Worm (Caenorhabditis elegans) whole organism, midembryonic: ENCODE results near the gene ZK1307.3.

Experiments used
- T22C8.4 ChIP-seq: fragments of 200-800 bp; sonication (Bioruptor generic); IDR thresholded peaks from 2 replicates; pipeline ENCODE4 v1.3.6; 2022; ENCODE audit warnings: missing genetic modification characterization, missing compliant biosample characterization
- cog-1 ChIP-seq: sonication (generic microtip); optimal IDR thresholded peaks from 2 replicates; lab custom pipeline; 2016; ENCODE audit warnings: missing genetic modification characterization, missing compliant biosample characterization
- flt-1 ChIP-seq: fragments of 200-800 bp; sonication (Bioruptor generic); IDR thresholded peaks from 2 replicates; pipeline ENCODE4 v1.3.6; 2022; ENCODE audit warnings: missing genetic modification characterization, missing compliant biosample characterization
- klf-2 ChIP-seq: fragments of 200-800 bp; sonication (Bioruptor generic); conservative IDR thresholded peaks from 2 replicates; pipeline ENCODE4 v1.3.6; 2022; ENCODE audit warnings: missing genetic modification reagents, missing genetic modification characterization, missing compliant biosample characterization
- med-1 ChIP-seq: sonication (generic microtip); optimal IDR thresholded peaks from 2 replicates; lab custom pipeline; 2017; ENCODE audit warnings: missing genetic modification characterization, mild to moderate bottlenecking, missing compliant biosample characterization, antibody characterized with exemption, missing genetic modification reagents; ENCODE audit not compliant: insufficient read depth
- ref-1 ChIP-seq: fragments of 200-800 bp; sonication (Bioruptor generic); conservative IDR thresholded peaks from 2 replicates; pipeline ENCODE4 v1.3.6; 2022; ENCODE audit warnings: missing genetic modification reagents, missing genetic modification characterization, missing compliant biosample characterization
- tab-1 ChIP-seq: fragments of 200-800 bp; sonication (Bioruptor generic); IDR thresholded peaks from 2 replicates; pipeline ENCODE4 v1.3.6; 2022; ENCODE audit warnings: missing genetic modification characterization, missing compliant biosample characterization
- ztf-23 ChIP-seq: fragments of 200-800 bp; sonication (Bioruptor generic); IDR thresholded peaks from 2 replicates; pipeline ENCODE4 v1.3.6; 2022; ENCODE audit warnings: missing genetic modification reagents, missing genetic modification characterization, missing compliant biosample characterization
- ztf-29 ChIP-seq: fragments of 200-800 bp; sonication (Bioruptor generic); IDR thresholded peaks from 2 replicates; pipeline ENCODE4 v1.3.6; 2022; ENCODE audit warnings: missing genetic modification reagents, missing genetic modification characterization, missing compliant biosample characterization

ZK1307.3 gene

ce11 chrII:9679842-9680241 lies 27.0 kb upstream of the ZK1307.3 start:
- no peak for TF ChIP-seq ref-1 (GFP tag; lab: Robert Waterston, UW)
- TF ChIP-seq flt-1 (GFP tag; lab: Robert Waterston, UW): no peak
- no peak for TF ChIP-seq cog-1 (tag; lab: Kevin White, UChicago)

- TF ChIP-seq cog-1 (tag; lab: Kevin White, UChicago): no peak
- no peak for TF ChIP-seq ztf-29
- no peak for TF ChIP-seq ztf-23
- no peak for TF ChIP-seq klf-2 (GFP tag; lab: Robert Waterston, UW)
- no peak for TF ChIP-seq med-1 (GFP tag; lab: Kevin White, UChicago)
- TF ChIP-seq flt-1 (GFP tag; lab: Robert Waterston, UW): no peak
- no peak for TF ChIP-seq T22C8.4
- TF ChIP-seq ref-1 (GFP tag; lab: Robert Waterston, UW): no peak
These were observed 24.7 kb upstream of the ZK1307.3 start for ce11 chrII:9677470-9677869.

ce11 chrII:9674678-9675077 lies 21.9 kb upstream of the ZK1307.3 start, which contains the start of gene arc-1:
Gene arc-1, plus strand, starts transcription at chrII:9674978.
- TF ChIP-seq ref-1 (GFP tag; lab: Robert Waterston, UW) (no peak), klf-2 (GFP tag; lab: Robert Waterston, UW) (no peak)

ce11 chrII:9671308-9671707 lies 18.5 kb upstream of the ZK1307.3 start, which contains the start of gene ZK1320.7:
Gene ZK1320.7, plus strand, starts transcription at chrII:9671608.
- no peak for TF ChIP-seq med-1 (GFP tag; lab: Kevin White, UChicago)
- no peak for TF ChIP-seq cog-1 (tag; lab: Kevin White, UChicago)
- TF ChIP-seq tab-1 (GFP tag; lab: Robert Waterston, UW): no peak
- no peak for TF ChIP-seq ztf-23
- TF ChIP-seq ref-1 (GFP tag; lab: Robert Waterston, UW): no peak
- TF ChIP-seq flt-1 (GFP tag; lab: Robert Waterston, UW): no peak
- TF ChIP-seq ztf-29: no peak
- no peak for TF ChIP-seq klf-2 (GFP tag; lab: Robert Waterston, UW)
- TF ChIP-seq T22C8.4: no peak

ce11 chrII:9668959-9669358 lies 16.1 kb upstream of the ZK1307.3 start, which contains the start of gene taf-8:
Gene taf-8, plus strand, starts transcription at chrII:9669318.
- TF ChIP-seq med-1 (GFP tag; lab: Kevin White, UChicago) (no peak), T22C8.4 (0 out of 2 replicates have a peak, but pooled peaks have one; percentile 23)

- no peak for TF ChIP-seq ref-1 (GFP tag; lab: Robert Waterston, UW)
- no peak for TF ChIP-seq ztf-29
- no peak for TF ChIP-seq T22C8.4
- no peak for TF ChIP-seq ztf-23
- TF ChIP-seq tab-1 (GFP tag; lab: Robert Waterston, UW): no peak
- TF ChIP-seq med-1 (GFP tag; lab: Kevin White, UChicago): no peak
- TF ChIP-seq flt-1 (GFP tag; lab: Robert Waterston, UW): no peak
- TF ChIP-seq cog-1 (tag; lab: Kevin White, UChicago): no peak
- TF ChIP-seq klf-2 (GFP tag; lab: Robert Waterston, UW): no peak
These were observed 14.6 kb upstream of the ZK1307.3 start, which contains the start of gene ZK1320.11 for ce11 chrII:9667382-9667781. Gene ZK1320.11, plus strand, starts transcription at chrII:9667624.

ce11 chrII:9665577-9665976 lies 12.8 kb upstream of the ZK1307.3 start, which contains the start of gene ZK1320.5:
Gene ZK1320.5, minus strand, starts transcription at chrII:9665677.
- no peak for TF ChIP-seq cog-1 (tag; lab: Kevin White, UChicago)
- TF ChIP-seq flt-1 (GFP tag; lab: Robert Waterston, UW): no peak
- TF ChIP-seq T22C8.4: no peak
- TF ChIP-seq klf-2 (GFP tag; lab: Robert Waterston, UW): no peak
- no peak for TF ChIP-seq ref-1 (GFP tag; lab: Robert Waterston, UW)
- TF ChIP-seq ztf-23: no peak
- TF ChIP-seq ztf-29: no peak

ce11 chrII:9662797-9663196 lies 10.0 kb upstream of the ZK1307.3 start, which contains the start of gene cyp-13A10:
Gene cyp-13A10, minus strand, starts transcription at chrII:9662884.
- TF ChIP-seq med-1 (GFP tag; lab: Kevin White, UChicago): no peak
- TF ChIP-seq tab-1 (GFP tag; lab: Robert Waterston, UW): no peak
- no peak for TF ChIP-seq T22C8.4
- TF ChIP-seq klf-2 (GFP tag; lab: Robert Waterston, UW): no peak
- no peak for TF ChIP-seq flt-1 (GFP tag; lab: Robert Waterston, UW)
- TF ChIP-seq ztf-23: no peak
- TF ChIP-seq ztf-29: no peak
- no peak for TF ChIP-seq ref-1 (GFP tag; lab: Robert Waterston, UW)
- no peak for TF ChIP-seq cog-1 (tag; lab: Kevin White, UChicago)

- TF ChIP-seq ref-1 (GFP tag; lab: Robert Waterston, UW): no peak
- TF ChIP-seq T22C8.4: no peak
- no peak for TF ChIP-seq cog-1 (tag; lab: Kevin White, UChicago)
- TF ChIP-seq flt-1 (GFP tag; lab: Robert Waterston, UW): no peak
- TF ChIP-seq tab-1 (GFP tag; lab: Robert Waterston, UW): no peak
- TF ChIP-seq klf-2 (GFP tag; lab: Robert Waterston, UW): no peak
- no peak for TF ChIP-seq ztf-23
- no peak for TF ChIP-seq ztf-29
- TF ChIP-seq med-1 (GFP tag; lab: Kevin White, UChicago): no peak
These were observed 9.3 kb upstream of the ZK1307.3 start for ce11 chrII:9662160-9662559.

ce11 chrII:9660379-9660778 lies 7.6 kb upstream of the ZK1307.3 start, which contains the start of gene ZK1320.3:
Gene ZK1320.3, minus strand, starts transcription at chrII:9660419.
- no peak for TF ChIP-seq tab-1 (GFP tag; lab: Robert Waterston, UW)
- no peak for TF ChIP-seq ref-1 (GFP tag; lab: Robert Waterston, UW)
- no peak for TF ChIP-seq cog-1 (tag; lab: Kevin White, UChicago)
- TF ChIP-seq flt-1 (GFP tag; lab: Robert Waterston, UW): no peak
- TF ChIP-seq ztf-29: no peak
- no peak for TF ChIP-seq T22C8.4
- TF ChIP-seq klf-2 (GFP tag; lab: Robert Waterston, UW): no peak
- TF ChIP-seq med-1 (GFP tag; lab: Kevin White, UChicago): no peak
- no peak for TF ChIP-seq ztf-23
